Fruit fly (Drosophila melanogaster): ENCODE data around the gene Ptpmeg.
A peak's percentile ranks its signal among the peaks of the same experiment; 100 is the strongest.

Ptpmeg gene

dm6 chr3L:329153-329698 is 1.3 kb downstream of the Ptpmeg start (continued):
- TF ChIP-seq CG10565 (GFP tag; optimal IDR thresholded peaks at IDR 0.05) (no peak), ssp (GFP tag; IDR thresholded peaks at IDR 0.05) (no peak), Neu2 (GFP tag; optimal IDR thresholded peaks at IDR 0.05; ENCODE audit: borderline replicate concordance) (no peak), amos (GFP tag; IDR thresholded peaks at IDR 0.05; ENCODE audit: partially characterized antibody) (peak; percentile 21; the same call in 1 of the 2 replicates), CG1024 (GFP tag; IDR thresholded peaks at IDR 0.05) (no peak), Eip74EF (GFP tag; optimal IDR thresholded peaks at IDR 0.05) (no peak), CG15479 (GFP tag; optimal IDR thresholded peaks at IDR 0.05) (no peak), ranshi (GFP tag; IDR thresholded peaks at IDR 0.05) (no peak), crp (GFP tag; optimal IDR thresholded peaks at IDR 0.05) (no peak), usp (GFP tag; optimal IDR thresholded peaks at IDR 0.05) (no peak), CG15269 (tag; optimal IDR thresholded peaks at IDR 0.05) (no peak), MTF-1 (GFP tag; optimal IDR thresholded peaks at IDR 0.05; ENCODE audit: borderline replicate concordance) (peak; percentile 17), CG18764 (GFP tag; optimal IDR thresholded peaks at IDR 0.05) (no peak), bab2 (GFP tag; optimal IDR thresholded peaks at IDR 0.05) (no peak), PHDP (tag; optimal IDR thresholded peaks at IDR 0.05) (peak; percentile 19), sna (GFP tag; IDR thresholded peaks at IDR 0.05; ENCODE audit: partially characterized antibody) (0 out of 2 replicates have a peak, but pooled peaks have one; percentile 42), NK7.1 (GFP tag; optimal IDR thresholded peaks at IDR 0.05) (no peak), slou (GFP tag; optimal IDR thresholded peaks at IDR 0.05) (no peak), CrebB (tag; optimal IDR thresholded peaks at IDR 0.05) (no peak), Deaf1 (tag; optimal IDR thresholded peaks at IDR 0.05) (no peak), CG30431 (GFP tag; optimal IDR thresholded peaks at IDR 0.05) (no peak), CG1832 (GFP tag; optimal IDR thresholded peaks at IDR 0.05) (no peak), lilli (GFP tag; optimal IDR thresholded peaks at IDR 0.05) (no peak), sim (GFP tag; IDR thresholded peaks at IDR 0.05) (no peak), tio (GFP tag; optimal IDR thresholded peaks at IDR 0.05) (no peak), Scr (GFP tag; IDR thresholded peaks at IDR 0.05; ENCODE audit: partially characterized antibody) (peak; percentile 63), Kr (GFP tag; optimal IDR thresholded peaks at IDR 0.05) (no peak), ci (GFP tag; IDR thresholded peaks at IDR 0.05) (peak; percentile 31; the same call in 1 of the 3 replicates), CG8089 (GFP tag; optimal IDR thresholded peaks at IDR 0.05) (no peak), Elba2 (GFP tag; optimal IDR thresholded peaks at IDR 0.05) (no peak), Lpt (GFP tag; optimal IDR thresholded peaks at IDR 0.05) (no peak), mirr (GFP tag; optimal IDR thresholded peaks at IDR 0.05) (peak; percentile 45), CG2712 (tag; optimal IDR thresholded peaks at IDR 0.05) (no peak), run (tag; optimal IDR thresholded peaks at IDR 0.05) (no peak), Dp (GFP tag; optimal IDR thresholded peaks at IDR 0.05) (peak; percentile 57), Camta (GFP tag; optimal IDR thresholded peaks at IDR 0.05) (no peak), CG31224 (GFP tag; IDR thresholded peaks at IDR 0.05) (no peak), HLH4C (GFP tag; IDR thresholded peaks at IDR 0.05; ENCODE audit: partially characterized antibody) (peak; percentile 22; the same call in 1 of the 3 replicates), YL-1 (GFP tag; optimal IDR thresholded peaks at IDR 0.05) (no peak), pros (GFP tag; optimal IDR thresholded peaks at IDR 0.05) (no peak), prd (optimal IDR thresholded peaks at IDR 0.05) (no peak), prd (GFP tag; IDR thresholded peaks at IDR 0.05) (no peak), CG13287 (GFP tag; IDR thresholded peaks at IDR 0.05; ENCODE audit: partially characterized antibody) (peak; percentile 73), HmgZ (tag; optimal IDR thresholded peaks at IDR 0.05) (no peak), Hmr (GFP tag; optimal IDR thresholded peaks at IDR 0.05) (peak; percentile 37), CG1647 (GFP tag; optimal IDR thresholded peaks at IDR 0.05) (no peak), CG9797 (GFP tag; optimal IDR thresholded peaks at IDR 0.05) (peak; percentile 18), CG6175 (GFP tag; IDR thresholded peaks at IDR 0.05) (no peak), sr (GFP tag; IDR thresholded peaks at IDR 0.05) (no peak), Lhr (GFP tag; optimal IDR thresholded peaks at IDR 0.05) (no peak)

Data from whole organism, embryonic.